Worm (Caenorhabditis elegans): ENCODE measurements around the gene Y75B8A.10.

The Y75B8A.10 gene

DNA sequence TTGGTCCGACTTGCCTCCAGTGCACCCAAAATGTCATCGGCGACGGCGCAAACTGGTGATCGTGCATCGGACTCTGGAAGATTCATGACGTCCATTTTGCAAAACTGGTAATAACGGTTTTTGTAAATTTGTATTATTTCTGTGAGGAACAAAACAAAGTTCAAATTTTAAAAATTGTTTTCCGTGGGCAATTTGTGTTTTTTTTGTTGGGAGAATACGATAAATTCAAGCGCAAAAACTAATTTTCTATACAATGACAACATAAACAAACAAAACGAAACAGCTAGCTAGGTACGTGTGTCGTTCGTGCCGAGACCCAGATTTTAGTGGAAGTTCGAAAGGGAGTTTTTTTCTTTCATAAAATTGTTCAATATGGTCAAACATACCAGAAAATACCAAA lies at the start of gene Y75B8A.10:
TSS of gene Y75B8A.10 (minus strand) at position 101 of the 400 bp plus-strand sequence.
- TF ChIP-seq snpc-4 (tag; optimal IDR thresholded peaks at IDR 0.05) (no peak), F13H6.1 (tag; optimal IDR thresholded peaks at IDR 0.05) (no peak), nhr-21 (tag; optimal IDR thresholded peaks at IDR 0.05) (no peak), sma-3 (GFP tag; optimal IDR thresholded peaks at IDR 0.05) (no peak), alr-1 (tag; optimal IDR thresholded peaks at IDR 0.05) (no peak), aly-2 (tag; optimal IDR thresholded peaks at IDR 0.05) (no peak), ceh-16 (tag; optimal IDR thresholded peaks at IDR 0.05) (no peak), unc-62 (GFP tag; optimal IDR thresholded peaks at IDR 0.05) (no peak), nhr-25 (tag; optimal IDR thresholded peaks at IDR 0.05) (no peak), ZK546.5 (tag; optimal IDR thresholded peaks at IDR 0.05) (no peak), crh-2 (tag; optimal IDR thresholded peaks at IDR 0.05) (no peak), peb-1 (tag; optimal IDR thresholded peaks at IDR 0.05) (no peak), nhr-129 (tag; optimal IDR thresholded peaks at IDR 0.05) (no peak), gmeb-1 (tag; optimal IDR thresholded peaks at IDR 0.05) (no peak), mab-5 (tag; optimal IDR thresholded peaks at IDR 0.05) (no peak), nhr-237 (tag; optimal IDR thresholded peaks at IDR 0.05) (no peak), Y55F3AM.14 (GFP tag; optimal IDR thresholded peaks at IDR 0.05) (no peak), nhr-77 (tag; optimal IDR thresholded peaks at IDR 0.05) (no peak), elt-3 (tag; optimal IDR thresholded peaks at IDR 0.05) (no peak), mbf-1 (tag; optimal IDR thresholded peaks at IDR 0.05) (no peak)

DNA sequence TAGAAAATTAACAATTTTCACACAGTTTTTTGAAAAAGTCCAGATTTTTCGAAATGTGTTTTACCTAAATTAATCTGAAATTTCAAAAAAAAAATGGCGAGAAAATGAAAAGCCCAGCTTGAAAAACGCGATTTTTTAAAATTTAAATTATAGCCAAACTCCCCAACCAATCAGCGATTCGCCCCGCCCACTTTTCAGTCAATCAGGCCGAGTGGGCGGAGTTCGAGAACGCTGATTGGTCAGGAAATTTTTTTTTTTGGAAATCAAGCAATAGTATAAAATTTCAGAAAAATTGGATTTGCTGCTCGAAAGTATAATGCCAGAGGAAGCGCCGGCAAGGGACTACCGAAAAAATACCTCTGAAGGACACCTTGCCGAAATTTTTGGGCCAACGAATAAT lies 48.7 kb upstream of the Y75B8A.10 start:
- TF ChIP-seq unc-62 (GFP tag; optimal IDR thresholded peaks at IDR 0.05) = no peak
- TF ChIP-seq unc-39 (tag; optimal IDR thresholded peaks at IDR 0.05) = no peak
- TF ChIP-seq F13H6.1 (tag; optimal IDR thresholded peaks at IDR 0.05) = no peak
- TF ChIP-seq mdl-1 (tag; optimal IDR thresholded peaks at IDR 0.05) = no peak
- TF ChIP-seq ceh-16 (tag; optimal IDR thresholded peaks at IDR 0.05) = no peak
- no peak for TF ChIP-seq ceh-82 (tag; optimal IDR thresholded peaks at IDR 0.05)
- TF ChIP-seq fos-1 (tag; optimal IDR thresholded peaks at IDR 0.05) = no peak
- no peak for TF ChIP-seq mab-5 (tag; optimal IDR thresholded peaks at IDR 0.05)
- TF ChIP-seq egl-27 (tag; optimal IDR thresholded peaks at IDR 0.05) = no peak
- TF ChIP-seq aly-2 (tag; optimal IDR thresholded peaks at IDR 0.05) = no peak
- TF ChIP-seq alr-1 (tag; optimal IDR thresholded peaks at IDR 0.05) = no peak
- TF ChIP-seq C34F6.9 (tag; optimal IDR thresholded peaks at IDR 0.05) = no peak
- TF ChIP-seq peb-1 (tag; optimal IDR thresholded peaks at IDR 0.05) = no peak
- TF ChIP-seq snpc-4 (tag; optimal IDR thresholded peaks at IDR 0.05) = no peak
- no peak for TF ChIP-seq lin-11 (tag; optimal IDR thresholded peaks at IDR 0.05)
- TF ChIP-seq lin-13 (GFP tag; optimal IDR thresholded peaks at IDR 0.05) = no peak
- no peak for TF ChIP-seq unc-55 (GFP tag; optimal IDR thresholded peaks at IDR 0.05)
- no peak for TF ChIP-seq gmeb-1 (tag; optimal IDR thresholded peaks at IDR 0.05)
- TF ChIP-seq ztf-1 (GFP tag; conservative IDR thresholded peaks at IDR 0.05) = no peak

DNA sequence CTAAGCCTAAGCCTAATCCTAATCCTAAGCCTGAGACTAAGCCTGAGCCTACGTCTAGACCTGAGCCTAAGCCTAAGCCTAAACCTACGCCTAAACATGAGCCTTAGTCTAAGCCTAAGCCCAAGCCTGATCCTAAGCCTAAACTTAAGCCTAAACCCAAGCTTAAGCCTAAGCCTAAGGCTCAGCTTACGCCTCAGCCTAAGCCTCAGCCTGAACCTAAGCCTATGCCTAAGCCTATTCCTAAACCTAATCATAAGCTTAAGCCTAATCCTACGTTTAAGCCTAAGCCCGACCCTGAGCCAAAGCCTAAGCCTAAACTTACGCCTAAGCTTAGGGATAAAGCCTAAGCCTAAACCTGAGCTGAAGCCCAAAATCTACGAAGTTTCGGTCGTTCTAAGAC lies 47.4 kb upstream of the Y75B8A.10 start:
- TF ChIP-seq alr-1 (tag; optimal IDR thresholded peaks at IDR 0.05) (no peak), ceh-16 (tag; optimal IDR thresholded peaks at IDR 0.05) (no peak), unc-62 (GFP tag; optimal IDR thresholded peaks at IDR 0.05) (no peak), aly-2 (tag; optimal IDR thresholded peaks at IDR 0.05) (no peak), egl-27 (tag; optimal IDR thresholded peaks at IDR 0.05) (no peak), Y55F3AM.14 (GFP tag; optimal IDR thresholded peaks at IDR 0.05) (no peak), dmd-4 (tag; optimal IDR thresholded peaks at IDR 0.05) (no peak)

DNA sequence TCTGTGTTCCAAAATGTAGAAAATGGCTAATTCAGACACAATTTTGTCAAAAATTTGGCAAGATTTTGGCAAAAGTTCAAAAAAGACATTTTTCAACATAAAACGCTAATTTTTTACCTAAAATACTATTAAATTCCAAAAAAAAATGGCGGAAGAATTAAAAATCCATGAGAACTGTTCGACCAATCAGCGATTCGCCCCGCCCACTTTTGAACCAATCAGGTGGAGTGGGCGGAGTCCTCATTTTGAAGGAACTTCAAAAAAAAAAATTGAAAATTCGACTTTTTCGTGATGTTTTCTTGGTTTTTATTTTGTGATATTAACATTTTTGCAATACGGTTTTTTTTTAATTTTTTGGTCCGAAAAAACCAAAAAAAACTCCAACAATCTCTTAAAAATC lies 45.1 kb upstream of the Y75B8A.10 start:
- TF ChIP-seq ztf-1 (GFP tag; conservative IDR thresholded peaks at IDR 0.05) (no peak), sma-3 (GFP tag; optimal IDR thresholded peaks at IDR 0.05) (no peak), nhr-25 (tag; optimal IDR thresholded peaks at IDR 0.05) (no peak), ztf-4 (tag; optimal IDR thresholded peaks at IDR 0.05) (no peak), nhr-12 (tag; optimal IDR thresholded peaks at IDR 0.05) (no peak), nhr-77 (tag; optimal IDR thresholded peaks at IDR 0.05) (no peak), nhr-6 (tag; optimal IDR thresholded peaks at IDR 0.05) (no peak), elt-3 (tag; optimal IDR thresholded peaks at IDR 0.05) (no peak), snpc-4 (tag; optimal IDR thresholded peaks at IDR 0.05) (no peak), lin-13 (GFP tag; optimal IDR thresholded peaks at IDR 0.05) (no peak)

DNA sequence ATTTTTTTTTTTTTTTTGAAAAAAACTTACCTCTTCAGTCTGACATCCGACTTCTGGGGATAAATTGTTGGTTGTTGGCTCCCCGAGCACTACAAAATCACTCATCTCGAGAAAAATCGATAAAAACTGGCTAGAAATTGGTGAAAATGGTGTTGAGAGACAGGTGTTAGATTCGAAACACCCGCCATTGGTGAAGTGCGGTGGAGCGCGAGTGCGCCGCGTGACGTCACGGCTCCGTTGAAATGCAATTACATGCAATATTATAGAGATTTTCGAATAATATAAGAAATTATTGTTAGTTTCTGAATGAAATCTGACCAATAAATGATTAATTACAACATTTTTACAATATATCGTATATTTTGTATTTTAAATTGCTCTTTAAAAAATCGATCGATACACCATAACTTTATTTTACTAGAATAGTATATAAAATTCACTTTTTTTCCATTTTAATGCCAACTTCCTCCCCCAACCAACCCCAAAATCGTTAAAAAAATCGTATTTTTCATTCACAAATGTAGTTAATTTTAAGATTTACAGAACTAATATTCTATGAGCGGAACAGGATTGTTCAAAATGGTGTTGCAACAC lies 43.4 kb upstream of the Y75B8A.10 start, which contains the start of the genes Y75B8A.18 and Y75B8A.19:
TSS of gene Y75B8A.18 (minus strand) at position 142 of the 594 bp plus-strand sequence.
TSS of gene Y75B8A.19 (plus strand) at position 544 of the 594 bp plus-strand sequence.
- TF ChIP-seq unc-55 (GFP tag; optimal IDR thresholded peaks at IDR 0.05) = peak; percentile 75
- no peak for TF ChIP-seq nhr-11 (tag; optimal IDR thresholded peaks at IDR 0.05)
- TF ChIP-seq aly-2 (tag; optimal IDR thresholded peaks at IDR 0.05) = no peak
- no peak for TF ChIP-seq fos-1 (tag; optimal IDR thresholded peaks at IDR 0.05)
- TF ChIP-seq sma-9 (GFP tag; optimal IDR thresholded peaks at IDR 0.05) = no peak
- TF ChIP-seq sma-9 (tag; optimal IDR thresholded peaks at IDR 0.05) = no peak
- peak; percentile 47 for TF ChIP-seq nhr-25 (tag; optimal IDR thresholded peaks at IDR 0.05)
- no peak for TF ChIP-seq dmd-4 (tag; optimal IDR thresholded peaks at IDR 0.05)
- TF ChIP-seq peb-1 (tag; optimal IDR thresholded peaks at IDR 0.05) = no peak
- TF ChIP-seq sem-4 (tag; optimal IDR thresholded peaks at IDR 0.05) = no peak
- no peak for TF ChIP-seq nhr-21 (tag; optimal IDR thresholded peaks at IDR 0.05)
- no peak for TF ChIP-seq unc-39 (tag; optimal IDR thresholded peaks at IDR 0.05)
- no peak for TF ChIP-seq Y55F3AM.14 (GFP tag; optimal IDR thresholded peaks at IDR 0.05)
- no peak for TF ChIP-seq lin-39 (tag; optimal IDR thresholded peaks at IDR 0.05)
- TF ChIP-seq F13H6.1 (tag; optimal IDR thresholded peaks at IDR 0.05) = peak; percentile 22
- TF ChIP-seq egl-27 (tag; optimal IDR thresholded peaks at IDR 0.05) = no peak
- peak; percentile 36 for TF ChIP-seq nhr-129 (tag; optimal IDR thresholded peaks at IDR 0.05)
- no peak for TF ChIP-seq skn-1 (tag; optimal IDR thresholded peaks at IDR 0.05)
- no peak for TF ChIP-seq ama-1 (optimal IDR thresholded peaks at IDR 0.05)
- no peak for TF ChIP-seq R02D3.7 (tag; optimal IDR thresholded peaks at IDR 0.05)
- no peak for TF ChIP-seq ztf-1 (GFP tag; conservative IDR thresholded peaks at IDR 0.05)
- TF ChIP-seq ztf-11 (tag; optimal IDR thresholded peaks at IDR 0.05) = no peak
- TF ChIP-seq sma-3 (GFP tag; optimal IDR thresholded peaks at IDR 0.05) = peak; percentile 32
- no peak for TF ChIP-seq nhr-237 (tag; optimal IDR thresholded peaks at IDR 0.05)

All from whole organism, L2 larva.